Worm (Caenorhabditis elegans): ENCODE data around the gene unc-130.

DNA sequence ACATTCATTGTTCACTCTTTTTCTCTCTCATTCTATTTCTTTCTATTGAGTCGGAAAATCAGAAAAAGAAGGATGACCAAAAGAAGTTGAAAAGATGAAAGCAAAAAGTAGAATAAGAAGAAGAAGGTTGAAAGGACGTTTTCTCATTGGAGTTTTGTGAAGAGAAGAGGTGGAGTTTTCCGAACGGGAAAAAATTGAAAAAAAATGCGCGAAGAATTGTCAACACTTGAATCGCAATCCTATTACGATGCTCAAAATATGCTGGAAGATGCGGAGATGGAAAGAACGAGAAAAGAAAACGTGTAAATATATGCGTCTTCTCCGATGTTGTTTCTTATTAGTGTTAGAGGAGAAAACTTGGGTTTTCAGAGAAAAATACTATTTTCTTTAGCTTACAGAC, 51.6 kb downstream of the unc-130 start:
- no peak for TF ChIP-seq mdl-1 (tag; optimal IDR thresholded peaks at IDR 0.05)
- no peak for TF ChIP-seq nhr-11 (tag; optimal IDR thresholded peaks at IDR 0.05)
- no peak for TF ChIP-seq nhr-67 (tag; optimal IDR thresholded peaks at IDR 0.05)
- TF ChIP-seq ztf-11 (tag; optimal IDR thresholded peaks at IDR 0.05): no peak
- no peak for TF ChIP-seq aly-2 (tag; optimal IDR thresholded peaks at IDR 0.05)

Measured in whole organism, L3 larva.